Fruit fly (Drosophila melanogaster) whole organism, pupa: ENCODE results near the gene IFT54.

Source experiments
- CG10348 ChIP-seq: fragments of 200-800 bp; sonication (Bioruptor generic); IDR thresholded peaks from 2 replicates; pipeline ENCODE4 v1.3.6; 2022; ENCODE audit warnings: missing biosample characterization, missing genetic modification characterization
- CG9948 ChIP-seq: fragments of 200-800 bp; sonication (Bioruptor generic); optimal IDR thresholded peaks from 2 replicates; lab custom pipeline; 2018; ENCODE audit warnings: missing biosample characterization, mild to moderate bottlenecking, missing genetic modification characterization, moderate library complexity
- D1 ChIP-seq: fragments of 200-800 bp; sonication (Bioruptor generic); optimal IDR thresholded peaks from 2 replicates; lab custom pipeline; 2018; ENCODE audit warnings: missing biosample characterization, mild to moderate bottlenecking, missing genetic modification characterization, moderate library complexity
- EcR ChIP-seq: fragments of 200-800 bp; sonication (Bioruptor generic); optimal IDR thresholded peaks from 3 replicates; lab custom pipeline; 2019; ENCODE audit warnings: missing biosample characterization, missing genetic modification characterization, mild to moderate bottlenecking, moderate library complexity, missing genetic modification reagents
- Snoo ChIP-seq: fragments of 200-800 bp; sonication (Bioruptor generic); optimal IDR thresholded peaks from 3 replicates; lab custom pipeline; 2017; ENCODE audit warnings: missing biosample characterization, mild to moderate bottlenecking, missing genetic modification characterization, inconsistent platforms

- TF ChIP-seq EcR (GFP tag; lab: Kevin White, UChicago) (no peak), D1 (tag; lab: Kevin White, UChicago) (no peak), CG10348 (GFP tag; lab: Robert Waterston, UW) (no peak), Snoo (tag; lab: Kevin White, UChicago) (no peak), CG9948 (no peak)
Observed at dm6 chr3R:14296126-14296525, 6.1 kb upstream of the IFT54 start.
